Fruit fly (Drosophila melanogaster) whole organism, pupa: Measurements from ENCODE around the gene MSBP.

ENCODE experiments used
- CG10348 ChIP-seq: fragments of 200-800 bp; sonication (Bioruptor generic); IDR thresholded peaks from 2 replicates; pipeline ENCODE4 v1.3.6; 2022; ENCODE audit warnings: missing biosample characterization, missing genetic modification characterization
- CG34367 ChIP-seq: fragments of 200-800 bp; sonication (Bioruptor generic); optimal IDR thresholded peaks from 2 replicates; lab custom pipeline; 2018; ENCODE audit warnings: missing biosample characterization, mild to moderate bottlenecking, missing genetic modification characterization
- CG8301 ChIP-seq: fragments of 200-800 bp; sonication (Bioruptor generic); optimal IDR thresholded peaks from 2 replicates; lab custom pipeline; 2018; ENCODE audit warnings: missing biosample characterization, mild to moderate bottlenecking, missing genetic modification characterization
- CG9948 ChIP-seq: fragments of 200-800 bp; sonication (Bioruptor generic); optimal IDR thresholded peaks from 2 replicates; lab custom pipeline; 2018; ENCODE audit warnings: missing biosample characterization, mild to moderate bottlenecking, missing genetic modification characterization, moderate library complexity
- gl ChIP-seq: fragments of 200-800 bp; sonication (Bioruptor generic); optimal IDR thresholded peaks from 2 replicates; lab custom pipeline; 2018; ENCODE audit warnings: missing biosample characterization, mild to moderate bottlenecking, missing genetic modification characterization

DNA sequence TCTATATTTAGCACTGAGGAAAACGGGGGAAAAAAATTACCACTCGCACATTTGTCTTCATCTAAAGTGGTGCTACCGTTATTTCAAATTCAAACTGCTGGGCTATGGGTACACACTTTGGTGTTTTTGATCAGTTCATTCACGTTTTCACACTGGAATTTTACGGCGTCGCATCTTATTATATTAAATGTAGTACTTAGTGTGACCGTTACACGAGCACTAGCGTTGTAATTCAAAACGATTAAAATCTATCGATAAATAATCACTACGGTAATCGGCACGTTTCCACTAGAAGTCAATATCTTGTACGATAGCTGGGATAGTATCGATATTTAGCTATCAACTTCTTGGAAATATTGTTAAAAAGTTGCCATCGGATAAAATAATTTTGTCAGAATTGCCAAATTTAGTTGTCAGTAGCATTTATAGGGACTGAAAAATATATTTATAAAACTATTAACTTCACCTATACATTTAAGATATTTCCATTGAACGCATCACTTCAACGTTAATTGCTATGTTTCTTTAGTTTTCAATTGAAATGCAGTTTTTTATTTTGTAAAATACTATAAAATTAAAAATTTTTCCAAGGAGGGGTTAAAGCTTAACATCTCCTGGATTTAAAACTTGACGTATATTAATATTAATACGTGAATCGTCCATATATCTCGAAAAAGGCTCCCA, 32.2 kb downstream of the MSBP start, which contains the start of the genes CG46440 and Myb:
- TF ChIP-seq gl (tag; lab: Kevin White, UChicago) = no peak
- no peak for TF ChIP-seq CG8301 (tag; lab: Kevin White, UChicago)
- no peak for TF ChIP-seq CG34367 (tag; lab: Kevin White, UChicago)
- no peak for TF ChIP-seq CG10348 (GFP tag; lab: Robert Waterston, UW)
- TF ChIP-seq CG9948 = no peak
